Fruit fly (Drosophila melanogaster) whole organism, embryonic: ENCODE data around the gene unc-4.
A peak's percentile ranks its signal among the peaks of the same experiment; 100 is the strongest.

ENCODE experiments used
- ATbp ChIP-seq: fragments of 200-800 bp; sonication (Bioruptor generic); optimal IDR thresholded peaks from 2 replicates; lab custom pipeline; 2017; ENCODE audit warnings: missing biosample characterization, mild to moderate bottlenecking, missing genetic modification characterization, missing genetic modification reagents
- Bgb ChIP-seq: fragments of 200-800 bp; sonication (Bioruptor generic); IDR thresholded peaks from 2 replicates; pipeline ENCODE4 v1.3.6; 2022; ENCODE audit warnings: missing biosample characterization, missing genetic modification characterization; ENCODE audit not compliant: partially characterized antibody
- CG10209 ChIP-seq: fragments of 200-800 bp; sonication (Bioruptor generic); optimal IDR thresholded peaks from 3 replicates; lab custom pipeline; 2017; ENCODE audit warnings: missing biosample characterization, mild to moderate bottlenecking, missing genetic modification characterization, missing genetic modification reagents
- CG10959 ChIP-seq: fragments of 200-800 bp; sonication (Bioruptor generic); IDR thresholded peaks from 2 replicates; pipeline ENCODE4 v1.3.6; 2022; ENCODE audit warnings: missing biosample characterization, missing genetic modification characterization
- CG12942 ChIP-seq: fragments of 200-800 bp; sonication (Bioruptor generic); optimal IDR thresholded peaks from 3 replicates; lab custom pipeline; 2016; ENCODE audit warnings: missing biosample characterization, missing genetic modification characterization
- CG14710 ChIP-seq: fragments of 200-800 bp; sonication (Bioruptor generic); optimal IDR thresholded peaks from 3 replicates; lab custom pipeline; 2019; ENCODE audit warnings: missing biosample characterization, mild to moderate bottlenecking, missing genetic modification characterization, moderate library complexity
- CG15269 ChIP-seq: fragments of 200-800 bp; sonication (Bioruptor generic); optimal IDR thresholded peaks from 2 replicates; lab custom pipeline; 2018; ENCODE audit warnings: missing biosample characterization, mild to moderate bottlenecking, missing genetic modification characterization, moderate library complexity
- CG1603 ChIP-seq: fragments of 200-800 bp; sonication (Bioruptor generic); optimal IDR thresholded peaks from 2 replicates; lab custom pipeline; 2019; ENCODE audit warnings: missing biosample characterization, mild to moderate bottlenecking, missing genetic modification characterization, moderate library complexity
- CG1832 ChIP-seq: fragments of 200-800 bp; sonication (Bioruptor generic); optimal IDR thresholded peaks from 2 replicates; lab custom pipeline; 2017; ENCODE audit warnings: missing biosample characterization, mild to moderate bottlenecking, missing genetic modification characterization, inconsistent platforms
- CG2712 ChIP-seq: fragments of 200-800 bp; optimal IDR thresholded peaks from 3 replicates; lab custom pipeline; 2019; ENCODE audit warnings: missing biosample characterization, mild to moderate bottlenecking, missing genetic modification characterization, moderate library complexity
- CG31224 ChIP-seq: fragments of 200-800 bp; sonication (Bioruptor generic); IDR thresholded peaks from 2 replicates; pipeline ENCODE4 v1.3.6; 2022; ENCODE audit warnings: missing biosample characterization, missing genetic modification characterization
- CG33213 ChIP-seq: fragments of 200-800 bp; sonication (Bioruptor generic); optimal IDR thresholded peaks from 3 replicates; lab custom pipeline; 2016; ENCODE audit warnings: missing biosample characterization, missing genetic modification characterization
- CG34224 ChIP-seq: fragments of 200-800 bp; sonication (Bioruptor generic); IDR thresholded peaks from 3 replicates; pipeline ENCODE4 v1.3.6; 2022; ENCODE audit warnings: missing biosample characterization, missing genetic modification characterization; ENCODE audit not compliant: partially characterized antibody
- CG34376 ChIP-seq: fragments of 200-800 bp; sonication (Bioruptor generic); optimal IDR thresholded peaks from 2 replicates; lab custom pipeline; 2018; ENCODE audit warnings: missing biosample characterization, mild to moderate bottlenecking, missing genetic modification characterization
- CG3847 ChIP-seq: fragments of 200-800 bp; sonication (Bioruptor generic); IDR thresholded peaks from 2 replicates; pipeline ENCODE4 v1.3.6; 2022; ENCODE audit warnings: missing biosample characterization, missing genetic modification characterization
- CG4328 ChIP-seq: fragments of 200-800 bp; sonication (Bioruptor generic); optimal IDR thresholded peaks from 3 replicates; lab custom pipeline; 2017; ENCODE audit warnings: missing biosample characterization, missing genetic modification reagents, missing genetic modification characterization
- CG4360 ChIP-seq: fragments of 200-800 bp; sonication (Bioruptor generic); IDR thresholded peaks from 2 replicates; pipeline ENCODE4 v1.3.6; 2022; ENCODE audit warnings: missing biosample characterization, missing genetic modification characterization
- CG4820 ChIP-seq: fragments of 200-800 bp; sonication (Bioruptor generic); optimal IDR thresholded peaks from 3 replicates; lab custom pipeline; 2016; ENCODE audit warnings: missing biosample characterization, missing genetic modification characterization
- CG7786 ChIP-seq: fragments of 200-800 bp; sonication (Bioruptor generic); optimal IDR thresholded peaks from 2 replicates; lab custom pipeline; 2016; ENCODE audit warnings: missing biosample characterization, missing genetic modification characterization
- Ets65A ChIP-seq: fragments of 200-800 bp; sonication (Bioruptor generic); peaks from one replicate; lab custom pipeline; 2016; ENCODE audit warnings: missing biosample characterization, missing genetic modification characterization
- Ets97D ChIP-seq: fragments of 200-800 bp; sonication (Bioruptor generic); optimal IDR thresholded peaks from 3 replicates; lab custom pipeline; 2016; ENCODE audit warnings: missing biosample characterization, missing genetic modification characterization
- Kr ChIP-seq: fragments of 200-800 bp; sonication (Bioruptor generic); optimal IDR thresholded peaks from 2 replicates; lab custom pipeline; 2017; ENCODE audit warnings: missing biosample characterization, mild to moderate bottlenecking, missing genetic modification characterization
- Neu2 ChIP-seq: fragments of 200-800 bp; sonication (Bioruptor generic); optimal IDR thresholded peaks from 3 replicates; lab custom pipeline; 2016; ENCODE audit warnings: missing biosample characterization, missing genetic modification characterization, borderline replicate concordance
- Nf-YB ChIP-seq: fragments of 200-800 bp; sonication (Bioruptor generic); optimal IDR thresholded peaks from 3 replicates; lab custom pipeline; 2019; ENCODE audit warnings: missing biosample characterization, mild to moderate bottlenecking, missing genetic modification characterization, moderate library complexity
- Nf-YC ChIP-seq: fragments of 200-800 bp; optimal IDR thresholded peaks from 3 replicates; lab custom pipeline; 2019; ENCODE audit warnings: missing biosample characterization, mild to moderate bottlenecking, missing genetic modification characterization, moderate library complexity
- Six4 ChIP-seq: fragments of 200-800 bp; sonication (Bioruptor generic); optimal IDR thresholded peaks from 2 replicates; lab custom pipeline; 2016; ENCODE audit warnings: missing biosample characterization, missing genetic modification characterization
- Trl ChIP-seq, 3 experiments: fragments of >200 bp in 2 of 3; fragments of 200-800 bp in 1 of 3; sonication (Bioruptor generic) in 1 of 3; optimal IDR thresholded peaks; 2 replicates in 1 of 3; 3 replicates in 2 of 3; lab custom pipeline; 2016 to 2017; ENCODE audit warnings: missing biosample characterization in 1 of 3, missing genetic modification characterization in 1 of 3
- aop ChIP-seq: fragments of 200-800 bp; sonication (Bioruptor generic); IDR thresholded peaks from 2 replicates; pipeline ENCODE4 v1.3.6; 2022; ENCODE audit warnings: missing biosample characterization, missing genetic modification characterization
- ato ChIP-seq: fragments of 200-800 bp; sonication (Bioruptor generic); IDR thresholded peaks from 2 replicates; pipeline ENCODE4 v1.3.6; 2022; ENCODE audit warnings: missing biosample characterization, missing genetic modification characterization; ENCODE audit not compliant: partially characterized antibody
- bsh ChIP-seq, 2 experiments: fragments of 200-800 bp; sonication (Bioruptor generic); optimal IDR thresholded peaks; 2 replicates each; lab custom pipeline; 2017 to 2018; ENCODE audit warnings: mild to moderate bottlenecking in 2 of 2, missing biosample characterization in 2 of 2, missing genetic modification characterization in 2 of 2, moderate library complexity in 1 of 2
- chinmo ChIP-seq: fragments of 200-800 bp; sonication (Bioruptor generic); IDR thresholded peaks from 4 replicates; pipeline ENCODE4 v1.3.6; 2022; ENCODE audit warnings: missing biosample characterization, missing genetic modification characterization; ENCODE audit not compliant: partially characterized antibody
- dm ChIP-seq: fragments of 200-800 bp; sonication (Bioruptor generic); optimal IDR thresholded peaks from 3 replicates; lab custom pipeline; 2016; ENCODE audit warnings: missing biosample characterization, missing genetic modification characterization
- dmrt11E ChIP-seq: fragments of 200-800 bp; sonication (Bioruptor generic); optimal IDR thresholded peaks from 3 replicates; lab custom pipeline; 2018; ENCODE audit warnings: missing biosample characterization, mild to moderate bottlenecking, missing genetic modification characterization, moderate library complexity
- gem ChIP-seq: fragments of 200-800 bp; sonication (Bioruptor generic); optimal IDR thresholded peaks from 2 replicates; lab custom pipeline; 2019; ENCODE audit warnings: missing biosample characterization, mild to moderate bottlenecking, missing genetic modification characterization, moderate library complexity
- jigr1 ChIP-seq: fragments of 200-800 bp; sonication (Bioruptor generic); IDR thresholded peaks from 3 replicates; pipeline ENCODE4 v1.3.6; 2022; ENCODE audit warnings: missing biosample characterization, missing genetic modification characterization
- kah ChIP-seq: fragments of 200-800 bp; sonication (Bioruptor generic); optimal IDR thresholded peaks from 2 replicates; lab custom pipeline; 2018; ENCODE audit warnings: missing biosample characterization, mild to moderate bottlenecking, missing genetic modification characterization
- nom ChIP-seq: fragments of 200-800 bp; sonication (Bioruptor generic); optimal IDR thresholded peaks from 2 replicates; lab custom pipeline; 2017; ENCODE audit warnings: missing biosample characterization, missing genetic modification characterization, mild to moderate bottlenecking, moderate library complexity, missing genetic modification reagents
- pfk ChIP-seq: fragments of 200-800 bp; sonication (Bioruptor generic); optimal IDR thresholded peaks from 2 replicates; lab custom pipeline; 2018; ENCODE audit warnings: missing biosample characterization, mild to moderate bottlenecking, missing genetic modification characterization, moderate library complexity
- sens ChIP-seq: fragments of 200-800 bp; sonication (Bioruptor generic); peaks from one replicate; lab custom pipeline; 2016; ENCODE audit warnings: missing biosample characterization, missing genetic modification characterization
- sima ChIP-seq: fragments of 200-800 bp; sonication (Bioruptor generic); optimal IDR thresholded peaks from 2 replicates; lab custom pipeline; 2016; ENCODE audit warnings: missing biosample characterization, missing genetic modification characterization
- unc-4 ChIP-seq: fragments of 200-800 bp; sonication (Bioruptor generic); IDR thresholded peaks from 2 replicates; pipeline ENCODE4 v1.3.6; 2022; ENCODE audit warnings: missing biosample characterization, missing genetic modification characterization; ENCODE audit not compliant: partially characterized antibody

unc-4 gene

DNA sequence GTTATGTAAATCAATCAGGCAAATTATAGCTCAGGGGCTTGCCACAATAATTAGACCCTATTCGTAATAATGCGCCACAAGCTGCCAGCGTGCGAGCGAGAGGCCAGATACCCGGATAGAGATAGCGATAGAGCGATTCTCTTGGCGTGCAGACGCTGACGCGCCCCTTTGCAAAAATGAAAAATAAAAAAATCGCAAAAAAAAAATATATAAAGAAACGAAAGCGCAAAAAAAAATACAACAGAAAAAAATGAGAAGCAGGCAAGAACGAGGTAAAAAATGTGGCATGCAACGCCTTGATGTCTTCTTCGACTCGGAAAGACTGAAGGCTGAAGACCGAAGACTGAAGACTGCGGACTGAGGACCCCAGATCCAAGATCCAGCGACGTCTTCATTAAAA, 38.0 kb downstream of the unc-4 start:
- TF ChIP-seq nom (GFP tag; lab: Kevin White, UChicago), result peak; percentile 89
- TF ChIP-seq chinmo (GFP tag; lab: Robert Waterston, UW), result no peak
- peak in 1 of 2 experiments; percentile 50 for TF ChIP-seq bsh (GFP tag; optimal IDR thresholded peaks at IDR 0.05; lab: Kevin White, UChicago)

DNA sequence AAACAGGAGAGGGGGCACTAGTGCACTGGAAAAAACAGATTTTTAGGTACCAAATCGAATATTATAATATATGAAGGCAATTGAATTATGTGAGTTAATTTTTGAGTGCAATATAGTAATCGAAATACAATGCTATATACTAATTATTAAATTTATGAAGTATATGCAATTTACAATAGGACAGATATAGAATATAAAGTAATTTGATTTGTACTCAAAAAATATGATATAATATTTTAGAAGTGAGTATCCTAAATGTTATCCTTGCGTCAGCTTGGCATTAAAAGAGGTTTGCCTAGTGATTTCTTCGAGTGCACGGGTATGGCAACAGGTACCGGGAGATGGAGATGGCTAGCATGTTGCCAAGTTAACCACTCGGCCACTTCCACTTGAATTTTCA, 38.6 kb downstream of the unc-4 start:
- no peak for TF ChIP-seq unc-4 (GFP tag; lab: Robert Waterston, UW)
- TF ChIP-seq Six4 (GFP tag; lab: Kevin White, UChicago), result no peak
- peak in 1 of 2 experiments; percentile 18 for TF ChIP-seq bsh (GFP tag; optimal IDR thresholded peaks at IDR 0.05; lab: Kevin White, UChicago)
- no peak for TF ChIP-seq ato (GFP tag; lab: Robert Waterston, UW)
- peak; percentile 27 for TF ChIP-seq dmrt11E (tag; lab: Kevin White, UChicago)

DNA sequence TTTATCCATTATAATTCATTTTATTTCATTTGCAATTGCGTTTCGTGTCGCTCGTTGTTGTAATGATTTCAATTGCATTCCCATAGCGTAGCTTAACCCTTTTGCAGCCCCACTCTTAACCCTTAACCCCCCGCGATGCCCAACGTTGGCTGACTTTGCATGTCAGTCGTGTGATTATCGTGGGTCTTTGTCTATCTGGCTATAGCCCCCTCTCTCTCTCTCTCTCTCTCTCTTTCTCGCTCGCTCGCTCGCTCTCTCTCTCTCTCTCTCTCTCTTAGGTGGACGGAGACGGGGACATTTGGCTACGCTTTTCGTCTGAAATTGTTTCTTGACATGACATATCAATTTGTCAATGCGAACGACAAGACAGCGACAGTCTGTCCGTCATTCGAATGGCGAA, 43.8 kb downstream of the unc-4 start:
- TF ChIP-seq CG10959 (GFP tag; lab: Robert Waterston, UW), result no peak
- TF ChIP-seq Nf-YC (tag; lab: Kevin White, UChicago), result peak; percentile 83
- TF ChIP-seq pfk, result no peak
- TF ChIP-seq CG14710 (tag; lab: Kevin White, UChicago), result no peak
- TF ChIP-seq CG31224 (GFP tag; lab: Robert Waterston, UW), result no peak
- no peak for TF ChIP-seq Bgb
- TF ChIP-seq CG1832 (GFP tag; lab: Kevin White, UChicago), result peak; percentile 37
- no peak for TF ChIP-seq sima (GFP tag; lab: Kevin White, UChicago)
- peak; percentile 23 for TF ChIP-seq Nf-YB
- no peak for TF ChIP-seq CG15269 (tag; lab: Kevin White, UChicago)
- no peak for TF ChIP-seq ATbp (GFP tag; lab: Kevin White, UChicago)
- TF ChIP-seq Kr, result peak; percentile 50
- no peak for TF ChIP-seq Neu2 (GFP tag; lab: Kevin White, UChicago)
- peak; percentile 29 to 38 for TF ChIP-seq Trl (optimal IDR thresholded peaks at IDR 0.05; lab: Kevin White, UChicago)
- TF ChIP-seq Trl (GFP tag; optimal IDR thresholded peaks at IDR 0.05; lab: Kevin White, UChicago), result no peak
- TF ChIP-seq Ets65A (GFP tag; lab: Kevin White, UChicago), result peak; percentile 61

DNA sequence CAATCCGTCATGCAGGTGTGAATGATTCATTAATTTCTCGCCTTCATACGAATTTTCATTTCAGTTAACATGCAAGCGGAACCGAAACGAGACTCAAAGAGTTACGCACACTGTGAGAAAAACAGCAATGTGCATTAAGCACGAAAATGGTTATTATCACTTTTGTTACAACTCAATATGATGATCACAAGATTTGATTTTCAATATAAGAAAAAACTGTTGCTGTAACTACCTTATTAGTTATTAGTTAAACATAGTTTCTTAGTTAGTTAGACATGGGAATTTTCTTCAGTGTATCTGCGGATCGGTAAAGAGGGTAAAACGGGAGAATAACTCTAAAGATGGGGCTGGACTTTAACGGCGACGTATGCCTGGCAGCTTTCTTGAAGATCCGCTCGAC, 46.4 kb downstream of the unc-4 start:
- TF ChIP-seq aop (no peak), Ets97D (GFP tag; lab: Kevin White, UChicago) (no peak), CG33213 (GFP tag; lab: Kevin White, UChicago) (no peak), gem (tag; lab: Kevin White, UChicago) (peak; percentile 4), dmrt11E (tag; lab: Kevin White, UChicago) (peak; percentile 25), CG4360 (GFP tag; lab: Robert Waterston, UW) (no peak), CG3847 (GFP tag; lab: Robert Waterston, UW) (no peak), CG4328 (GFP tag; lab: Kevin White, UChicago) (no peak), CG12942 (GFP tag; lab: Kevin White, UChicago) (no peak), CG1603 (peak; percentile 6), CG34224 (no peak), jigr1 (GFP tag; lab: Robert Waterston, UW) (no peak), sens (peak; percentile 60), CG4820 (GFP tag; lab: Kevin White, UChicago) (no peak), CG7786 (no peak), CG2712 (tag; lab: Kevin White, UChicago) (peak; percentile 4), dm (GFP tag; lab: Kevin White, UChicago) (no peak), CG10209 (GFP tag; lab: Kevin White, UChicago) (no peak), kah (no peak), CG34376 (GFP tag; lab: Kevin White, UChicago) (no peak)
- TF ChIP-seq, all 482 proteins: peak for 5
